Worm (Caenorhabditis elegans) whole organism, L3 larva: ENCODE measurements around the gene F07G11.3.

ENCODE experiments used
- R02D3.7 ChIP-seq: fragments of 150-350 bp; optimal IDR thresholded peaks from 2 replicates; lab custom pipeline; 2014; ENCODE audit warnings: missing biosample characterization, missing genetic modification characterization
- ZK546.5 ChIP-seq: sonication (generic microtip); optimal IDR thresholded peaks from 2 replicates; lab custom pipeline; 2017; ENCODE audit warnings: missing biosample characterization, missing genetic modification characterization
- aly-2 ChIP-seq: fragments of 150-350 bp; optimal IDR thresholded peaks from 2 replicates; lab custom pipeline; 2014; ENCODE audit warnings: missing biosample characterization, missing genetic modification characterization
- ama-1 ChIP-seq: fragments of 150-350 bp; optimal IDR thresholded peaks from 2 replicates; lab custom pipeline; 2018
- ceh-16 ChIP-seq: sonication (generic microtip); optimal IDR thresholded peaks from 2 replicates; lab custom pipeline; 2017; ENCODE audit warnings: missing biosample characterization, missing genetic modification characterization
- ceh-82 ChIP-seq: fragments of 150-350 bp; optimal IDR thresholded peaks from 2 replicates; lab custom pipeline; 2014; ENCODE audit warnings: missing biosample characterization, missing genetic modification characterization
- egl-27 ChIP-seq: sonication (generic microtip); optimal IDR thresholded peaks from 4 replicates; lab custom pipeline; 2017; ENCODE audit warnings: missing biosample characterization, missing genetic modification reagents, missing genetic modification characterization
- elt-1 ChIP-seq: fragments of 150-350 bp; optimal IDR thresholded peaks from 2 replicates; lab custom pipeline; 2014; ENCODE audit warnings: missing biosample characterization, missing genetic modification characterization
- elt-2 ChIP-seq: sonication (generic microtip); optimal IDR thresholded peaks from 2 replicates; lab custom pipeline; 2016; ENCODE audit warnings: missing genetic modification reagents, mild to moderate bottlenecking, missing genetic modification characterization, missing compliant biosample characterization
- elt-3 ChIP-seq, 3 experiments: fragments of 150-350 bp in 1 of 3; sonication (generic microtip) in 2 of 3; optimal IDR thresholded peaks; 2 replicates in 2 of 3; 4 replicates in 1 of 3; lab custom pipeline; 2014 to 2017; ENCODE audit warnings: missing biosample characterization in 3 of 3, missing genetic modification characterization in 3 of 3
- eor-1 ChIP-seq, 2 experiments: fragments of 150-350 bp; optimal IDR thresholded peaks; 2 replicates each; lab custom pipeline; 2014 to 2018; ENCODE audit warnings: missing biosample characterization in 2 of 2, missing genetic modification characterization in 2 of 2
- fkh-10 ChIP-seq: sonication (generic microtip); optimal IDR thresholded peaks from 2 replicates; lab custom pipeline; 2017; ENCODE audit warnings: missing biosample characterization, missing genetic modification reagents, missing genetic modification characterization
- fkh-2 ChIP-seq: fragments of 150-350 bp; optimal IDR thresholded peaks from 2 replicates; lab custom pipeline; 2014; ENCODE audit warnings: missing biosample characterization, missing genetic modification reagents, missing genetic modification characterization
- fos-1 ChIP-seq: fragments of 150-350 bp; optimal IDR thresholded peaks from 2 replicates; lab custom pipeline; 2014; ENCODE audit warnings: missing biosample characterization, missing genetic modification characterization
- hmg-11 ChIP-seq: sonication (generic microtip); optimal IDR thresholded peaks from 2 replicates; lab custom pipeline; 2016; ENCODE audit warnings: missing genetic modification characterization, missing compliant biosample characterization
- jun-1 ChIP-seq: fragments of 150-350 bp; optimal IDR thresholded peaks from 2 replicates; lab custom pipeline; 2014; ENCODE audit warnings: missing biosample characterization, missing genetic modification reagents, missing genetic modification characterization
- lin-15B ChIP-seq: fragments of 150-350 bp; optimal IDR thresholded peaks from 2 replicates; lab custom pipeline; 2014; ENCODE audit warnings: missing biosample characterization, missing genetic modification characterization
- mdl-1 ChIP-seq: fragments of 150-350 bp; optimal IDR thresholded peaks from 2 replicates; lab custom pipeline; 2014; ENCODE audit warnings: missing biosample characterization, missing genetic modification characterization
- nhr-11 ChIP-seq: fragments of 150-350 bp; optimal IDR thresholded peaks from 2 replicates; lab custom pipeline; 2014; ENCODE audit warnings: missing biosample characterization, missing genetic modification characterization
- nhr-12 ChIP-seq: fragments of 150-350 bp; optimal IDR thresholded peaks from 2 replicates; lab custom pipeline; 2014; ENCODE audit warnings: missing biosample characterization, missing genetic modification characterization
- nhr-23 ChIP-seq: fragments of 150-350 bp; optimal IDR thresholded peaks from 2 replicates; lab custom pipeline; 2014; ENCODE audit warnings: missing biosample characterization, missing genetic modification reagents, missing genetic modification characterization
- nhr-237 ChIP-seq: fragments of 150-350 bp; optimal IDR thresholded peaks from 2 replicates; lab custom pipeline; 2014; ENCODE audit warnings: missing biosample characterization, missing genetic modification characterization
- nhr-25 ChIP-seq: sonication (generic microtip); optimal IDR thresholded peaks from 2 replicates; lab custom pipeline; 2017; ENCODE audit warnings: missing biosample characterization, missing genetic modification characterization
- nhr-28 ChIP-seq: fragments of 150-350 bp; optimal IDR thresholded peaks from 2 replicates; lab custom pipeline; 2014; ENCODE audit warnings: missing biosample characterization, missing genetic modification characterization
- nhr-67 ChIP-seq: fragments of 150-350 bp; optimal IDR thresholded peaks from 2 replicates; lab custom pipeline; 2014; ENCODE audit warnings: missing biosample characterization, missing genetic modification characterization
- nhr-76 ChIP-seq: fragments of 150-350 bp; sonication (generic microtip); optimal IDR thresholded peaks from 5 replicates; lab custom pipeline; 2014; ENCODE audit warnings: missing biosample characterization, missing genetic modification characterization
- nhr-77 ChIP-seq: fragments of 150-350 bp; optimal IDR thresholded peaks from 2 replicates; lab custom pipeline; 2014; ENCODE audit warnings: missing biosample characterization, missing genetic modification characterization
- sea-2 ChIP-seq: fragments of 150-350 bp; sonication (generic microtip); optimal IDR thresholded peaks from 4 replicates; lab custom pipeline; 2014; ENCODE audit warnings: missing biosample characterization, missing genetic modification reagents, missing genetic modification characterization
- skn-1 ChIP-seq: fragments of 150-350 bp; optimal IDR thresholded peaks from 2 replicates; lab custom pipeline; 2014; ENCODE audit warnings: missing biosample characterization, missing genetic modification characterization
- snpc-4 ChIP-seq: fragments of 150-350 bp; optimal IDR thresholded peaks from 2 replicates; lab custom pipeline; 2014; ENCODE audit warnings: missing biosample characterization, missing genetic modification characterization
- tbx-2 ChIP-seq: sonication (generic microtip); optimal IDR thresholded peaks from 2 replicates; lab custom pipeline; 2016; ENCODE audit warnings: mild to moderate bottlenecking, missing genetic modification characterization, missing compliant biosample characterization
- unc-62 ChIP-seq: fragments of 150-350 bp; sonication (generic microtip); optimal IDR thresholded peaks from 4 replicates; lab custom pipeline; 2014; ENCODE audit warnings: missing biosample characterization, missing genetic modification reagents, missing genetic modification characterization
- zag-1 ChIP-seq: fragments of 150-350 bp; optimal IDR thresholded peaks from 2 replicates; lab custom pipeline; 2014; ENCODE audit warnings: missing biosample characterization, missing genetic modification characterization
- ztf-4 ChIP-seq: fragments of 150-350 bp; optimal IDR thresholded peaks from 2 replicates; lab custom pipeline; 2014; ENCODE audit warnings: missing biosample characterization, missing genetic modification characterization

The F07G11.3 gene

DNA sequence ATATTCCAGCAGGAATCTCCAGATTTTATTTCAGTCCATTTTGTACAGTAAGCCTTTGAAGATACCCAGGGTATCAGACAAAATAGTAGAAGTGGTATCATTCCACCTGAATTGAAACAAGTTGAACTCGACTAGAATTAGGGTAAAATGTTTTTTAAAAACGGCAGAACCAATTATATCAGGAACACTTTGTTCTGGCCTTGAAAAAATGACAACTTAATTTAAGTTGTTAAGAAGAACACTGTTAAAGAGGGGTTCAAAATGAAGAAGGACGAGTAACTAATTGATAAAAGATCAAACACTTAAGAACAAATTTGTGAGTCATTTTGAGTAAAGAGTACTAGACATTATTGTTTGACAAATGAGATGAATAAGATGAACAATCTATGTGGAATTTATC is 22.3 kb downstream of the F07G11.3 start, which contains the start of gene lmd-4:
Gene lmd-4 (minus strand): TSS at position 101 of the 400 bp plus-strand sequence.
- TF ChIP-seq nhr-237 (tag; lab: Kevin White, UChicago) (no peak), nhr-77 (tag; lab: Kevin White, UChicago) (no peak)

- TF ChIP-seq egl-27 (tag; lab: Kevin White, UChicago) (no peak), ZK546.5 (no peak), tbx-2 (tag; lab: Kevin White, UChicago) (no peak), ama-1 (lab: Kevin White, UChicago) (no peak), eor-1 (tag; optimal IDR thresholded peaks at IDR 0.05; lab: Kevin White, UChicago) (no peak), hmg-11 (tag; lab: Kevin White, UChicago) (no peak), R02D3.7 (tag; lab: Kevin White, UChicago) (no peak), lin-15B (tag; lab: Kevin White, UChicago) (no peak), fos-1 (tag; lab: Kevin White, UChicago) (no peak), elt-3 (tag; optimal IDR thresholded peaks at IDR 0.05; lab: Kevin White, UChicago) (no peak), nhr-76 (tag; lab: Kevin White, UChicago) (no peak), nhr-28 (no peak), fkh-10 (GFP tag; lab: Kevin White, UChicago) (no peak), nhr-25 (tag; lab: Kevin White, UChicago) (no peak), snpc-4 (tag; lab: Kevin White, UChicago) (no peak), nhr-77 (tag; lab: Kevin White, UChicago) (no peak), skn-1 (tag; lab: Kevin White, UChicago) (no peak), aly-2 (tag; lab: Kevin White, UChicago) (no peak), nhr-12 (tag; lab: Kevin White, UChicago) (no peak)
- TF ChIP-seq, all 47 proteins: peak for 0
Measured at ce11 chrV:7321915-7322314, 23.4 kb downstream of the F07G11.3 start, which contains the start of gene F10G2.10. Gene F10G2.10, plus strand, starts transcription at chrV:7322215.

- TF ChIP-seq snpc-4 (tag; lab: Kevin White, UChicago) (no peak), sea-2 (no peak), zag-1 (no peak), unc-62 (GFP tag; lab: Kevin White, UChicago) (no peak)
- TF ChIP-seq, all 47 proteins: peak for 0
Measured at ce11 chrV:7325285-7325684, 26.7 kb downstream of the F07G11.3 start, which contains the start of gene srx-92. Gene srx-92, minus strand, starts transcription at chrV:7325385.

DNA sequence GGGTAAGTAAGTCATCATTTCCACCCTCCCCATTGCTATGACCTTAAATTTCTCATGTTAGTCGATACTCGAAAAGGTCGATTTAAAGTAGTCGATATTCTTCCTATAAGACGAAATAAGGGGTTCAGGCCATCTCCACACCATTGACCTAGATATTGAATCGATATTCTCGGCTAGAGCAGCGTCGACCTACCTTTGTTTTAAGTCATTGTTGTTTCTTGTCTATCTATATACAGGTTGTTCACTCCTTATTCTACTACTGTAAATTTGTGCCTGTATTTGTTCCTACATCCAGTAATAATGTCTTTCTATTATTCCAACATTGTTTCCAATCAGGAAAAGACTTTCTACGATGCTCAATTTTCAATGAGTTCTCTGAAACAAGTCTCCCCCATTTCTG is 28.4 kb downstream of the F07G11.3 start, which contains the start of gene F10G2.4:
Gene F10G2.4 (plus strand): TSS at position 301 of the 400 bp plus-strand sequence.
- TF ChIP-seq unc-62 (GFP tag; lab: Kevin White, UChicago) (no peak), nhr-23 (no peak), nhr-67 (tag; lab: Kevin White, UChicago) (no peak), nhr-28 (no peak), hmg-11 (tag; lab: Kevin White, UChicago) (no peak), ztf-4 (no peak), aly-2 (tag; lab: Kevin White, UChicago) (no peak), snpc-4 (tag; lab: Kevin White, UChicago) (no peak), nhr-11 (tag; lab: Kevin White, UChicago) (no peak), ceh-82 (tag; lab: Kevin White, UChicago) (no peak), fkh-2 (tag; lab: Kevin White, UChicago) (no peak), ceh-16 (no peak), mdl-1 (tag; lab: Kevin White, UChicago) (no peak), elt-1 (tag; lab: Kevin White, UChicago) (no peak), jun-1 (tag; lab: Kevin White, UChicago) (no peak), fkh-10 (GFP tag; lab: Kevin White, UChicago) (no peak), tbx-2 (tag; lab: Kevin White, UChicago) (no peak), nhr-77 (tag; lab: Kevin White, UChicago) (no peak)

DNA sequence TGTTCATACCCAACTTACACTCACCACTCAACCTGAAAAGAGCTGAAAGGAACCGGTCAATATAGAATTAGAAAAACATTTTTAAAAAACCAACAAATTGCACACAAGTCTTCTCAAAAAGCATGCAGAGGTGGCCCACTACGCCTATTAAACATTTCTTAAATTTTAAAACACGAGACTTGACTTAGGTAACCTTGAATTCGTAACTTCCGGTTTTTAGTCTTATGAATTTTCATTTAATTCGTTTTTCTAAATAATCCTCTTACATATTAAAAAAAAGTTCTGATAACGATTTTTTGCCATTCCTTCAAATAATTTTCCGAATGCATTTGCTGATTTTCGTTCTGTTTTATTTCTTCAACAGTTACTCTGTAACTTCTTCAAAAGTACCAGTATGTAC is 29.5 kb downstream of the F07G11.3 start, which contains the start of gene clec-7:
Gene clec-7 (plus strand): TSS at position 301 of the 400 bp plus-strand sequence.
- TF ChIP-seq tbx-2 (tag; lab: Kevin White, UChicago) = no peak
- peak; percentile 2 for TF ChIP-seq elt-2 (tag; lab: Kevin White, UChicago)
